Fruit fly (Drosophila melanogaster): ENCODE measurements around the gene Pex5.

dm6 chrX:1880779-1881178, 11.9 kb upstream of the Pex5 start:
- TF ChIP-seq fd96Ca (GFP tag; IDR thresholded peaks at IDR 0.05) (no peak), CG14655 (GFP tag; optimal IDR thresholded peaks at IDR 0.05) (no peak), CG12605 (GFP tag; IDR thresholded peaks at IDR 0.05) (no peak), CG10348 (GFP tag; IDR thresholded peaks at IDR 0.05) (no peak), CG9948 (tag; optimal IDR thresholded peaks at IDR 0.05) (no peak), CG34367 (tag; optimal IDR thresholded peaks at IDR 0.05) (no peak), Ets98B (GFP tag; IDR thresholded peaks at IDR 0.05) (no peak), CG17806 (tag; optimal IDR thresholded peaks at IDR 0.05) (no peak), Pif1B (GFP tag; optimal IDR thresholded peaks at IDR 0.05) (no peak), CG32121 (GFP tag; IDR thresholded peaks at IDR 0.05) (no peak), gl (tag; optimal IDR thresholded peaks at IDR 0.05) (no peak)
